Worm (Caenorhabditis elegans): ENCODE results near the gene F14F3.5.

- TF ChIP-seq F13H6.1 (tag; optimal IDR thresholded peaks at IDR 0.05) (no peak), ama-1 (optimal IDR thresholded peaks at IDR 0.05) (no peak), dmd-4 (tag; optimal IDR thresholded peaks at IDR 0.05; ENCODE audit: borderline replicate concordance) (no peak), fkh-10 (GFP tag; optimal IDR thresholded peaks at IDR 0.05) (no peak), pha-4 (tag; optimal IDR thresholded peaks at IDR 0.05) (no peak), ceh-19 (GFP tag; optimal IDR thresholded peaks at IDR 0.05) (no peak), nhr-11 (tag; optimal IDR thresholded peaks at IDR 0.05) (no peak), ceh-31 (tag; optimal IDR thresholded peaks at IDR 0.05) (no peak), nhr-232 (tag; optimal IDR thresholded peaks at IDR 0.05) (no peak), odd-2 (tag; optimal IDR thresholded peaks at IDR 0.05) (no peak)
Observed at ce11 chrX:10576410-10576809, 47.4 kb upstream of the F14F3.5 start.
